Fruit fly (Drosophila melanogaster) whole organism, embryonic: Measurements from ENCODE around the gene Tsf2.

Source experiments
- Blimp-1 ChIP-seq: fragments of 200-800 bp; sonication (Bioruptor generic); optimal IDR thresholded peaks from 3 replicates; lab custom pipeline; 2018; ENCODE audit warnings: missing biosample characterization, missing genetic modification characterization, mild to moderate bottlenecking, moderate library complexity, missing genetic modification reagents
- CG10209 ChIP-seq: fragments of 200-800 bp; sonication (Bioruptor generic); optimal IDR thresholded peaks from 3 replicates; lab custom pipeline; 2017; ENCODE audit warnings: missing biosample characterization, mild to moderate bottlenecking, missing genetic modification characterization, missing genetic modification reagents
- CG11504 ChIP-seq: fragments of 200-800 bp; sonication (Bioruptor generic); optimal IDR thresholded peaks from 3 replicates; lab custom pipeline; 2019; ENCODE audit warnings: missing biosample characterization, mild to moderate bottlenecking, missing genetic modification characterization, moderate library complexity
- CG12104 ChIP-seq: fragments of 200-800 bp; sonication (Bioruptor generic); optimal IDR thresholded peaks from 3 replicates; lab custom pipeline; 2016; ENCODE audit warnings: missing biosample characterization, missing genetic modification characterization
- CG1233 ChIP-seq: fragments of 200-800 bp; sonication (Bioruptor generic); optimal IDR thresholded peaks from 4 replicates; lab custom pipeline; 2018; ENCODE audit warnings: missing biosample characterization, mild to moderate bottlenecking, missing genetic modification characterization
- CG12659 ChIP-seq: fragments of 200-800 bp; sonication (Bioruptor generic); optimal IDR thresholded peaks from 3 replicates; lab custom pipeline; 2017; ENCODE audit warnings: mild to moderate bottlenecking, missing biosample characterization, missing genetic modification reagents, missing genetic modification characterization
- CG13123 ChIP-seq: fragments of 200-800 bp; sonication (Bioruptor generic); optimal IDR thresholded peaks from 2 replicates; lab custom pipeline; 2016; ENCODE audit warnings: missing biosample characterization, missing genetic modification characterization
- CG1603 ChIP-seq: fragments of 200-800 bp; sonication (Bioruptor generic); optimal IDR thresholded peaks from 2 replicates; lab custom pipeline; 2019; ENCODE audit warnings: missing biosample characterization, mild to moderate bottlenecking, missing genetic modification characterization, moderate library complexity
- CG17359 ChIP-seq: fragments of 200-800 bp; sonication (Bioruptor generic); optimal IDR thresholded peaks from 3 replicates; lab custom pipeline; 2018; ENCODE audit warnings: missing biosample characterization, mild to moderate bottlenecking, missing genetic modification characterization, moderate library complexity
- CG18011 ChIP-seq: fragments of 200-800 bp; sonication (Bioruptor generic); optimal IDR thresholded peaks from 2 replicates; lab custom pipeline; 2017; ENCODE audit warnings: missing biosample characterization, missing genetic modification characterization, mild to moderate bottlenecking, moderate library complexity, missing genotype
- CG18599 ChIP-seq: fragments of 200-800 bp; sonication (Bioruptor generic); optimal IDR thresholded peaks from 3 replicates; lab custom pipeline; 2017; ENCODE audit warnings: missing biosample characterization, missing genetic modification characterization, mild to moderate bottlenecking, moderate library complexity, missing genetic modification reagents
- CG18619 ChIP-seq: fragments of 200-800 bp; sonication (Bioruptor generic); optimal IDR thresholded peaks from 3 replicates; lab custom pipeline; 2017; ENCODE audit warnings: missing biosample characterization, mild to moderate bottlenecking, missing genetic modification characterization
- CG2120 ChIP-seq: fragments of 200-800 bp; sonication (Bioruptor generic); optimal IDR thresholded peaks from 3 replicates; lab custom pipeline; 2016; ENCODE audit warnings: missing biosample characterization, missing genetic modification characterization
- CG3163 ChIP-seq: fragments of 200-800 bp; sonication (Bioruptor generic); optimal IDR thresholded peaks from 3 replicates; lab custom pipeline; 2016; ENCODE audit warnings: missing biosample characterization, missing genetic modification characterization
- CG32532 ChIP-seq: fragments of 200-800 bp; sonication (Bioruptor generic); IDR thresholded peaks from 2 replicates; pipeline ENCODE4 v1.3.6; 2022; ENCODE audit warnings: missing biosample characterization, missing genetic modification characterization
- CG6689 ChIP-seq: fragments of 200-800 bp; sonication (Bioruptor generic); IDR thresholded peaks from 2 replicates; pipeline ENCODE4 v1.3.6; 2022; ENCODE audit warnings: missing biosample characterization, missing genetic modification characterization
- CG7928 ChIP-seq: fragments of 200-800 bp; sonication (Bioruptor generic); optimal IDR thresholded peaks from 2 replicates; lab custom pipeline; 2017; ENCODE audit warnings: missing biosample characterization, mild to moderate bottlenecking, missing genetic modification characterization
- CG9215 ChIP-seq: fragments of 200-800 bp; sonication (Bioruptor generic); IDR thresholded peaks from 2 replicates; pipeline ENCODE4 v1.3.6; 2022; ENCODE audit warnings: missing biosample characterization, missing genetic modification characterization
- CG9727 ChIP-seq: fragments of 200-800 bp; sonication (Bioruptor generic); optimal IDR thresholded peaks from 3 replicates; lab custom pipeline; 2017; ENCODE audit warnings: missing biosample characterization, mild to moderate bottlenecking, missing genetic modification characterization
- CrebB ChIP-seq: fragments of 200-800 bp; sonication (Bioruptor generic); optimal IDR thresholded peaks from 3 replicates; lab custom pipeline; 2018; ENCODE audit warnings: missing biosample characterization, mild to moderate bottlenecking, missing genetic modification characterization
- Dip3 ChIP-seq: fragments of 200-800 bp; sonication (Bioruptor generic); optimal IDR thresholded peaks from 3 replicates; lab custom pipeline; 2016; ENCODE audit warnings: missing biosample characterization, missing genetic modification characterization
- ERR ChIP-seq: fragments of 200-800 bp; sonication (Bioruptor generic); optimal IDR thresholded peaks from 2 replicates; lab custom pipeline; 2016; ENCODE audit warnings: missing biosample characterization, missing genetic modification characterization
- Hey ChIP-seq: fragments of 200-800 bp; sonication (Bioruptor generic); optimal IDR thresholded peaks from 3 replicates; lab custom pipeline; 2018; ENCODE audit warnings: missing biosample characterization, mild to moderate bottlenecking, missing genetic modification characterization
- HmgD ChIP-seq: fragments of 200-800 bp; sonication (Bioruptor generic); optimal IDR thresholded peaks from 3 replicates; lab custom pipeline; 2016; ENCODE audit warnings: missing biosample characterization, missing genetic modification characterization
- HmgZ ChIP-seq: fragments of 200-800 bp; sonication (Bioruptor generic); optimal IDR thresholded peaks from 2 replicates; lab custom pipeline; 2018; ENCODE audit warnings: missing biosample characterization, mild to moderate bottlenecking, missing genetic modification characterization
- Hr51 ChIP-seq, 2 experiments: fragments of 200-800 bp; sonication (Bioruptor generic); optimal IDR thresholded peaks; 2 replicates in 1 of 2; 3 replicates in 1 of 2; lab custom pipeline; 2016 to 2018; ENCODE audit warnings: missing biosample characterization in 2 of 2, missing genetic modification characterization in 2 of 2, mild to moderate bottlenecking in 1 of 2, moderate library complexity in 1 of 2
- Hsf ChIP-seq: fragments of 200-800 bp; sonication (Bioruptor generic); optimal IDR thresholded peaks from 3 replicates; lab custom pipeline; 2016; ENCODE audit warnings: missing biosample characterization, missing genetic modification characterization
- Kr ChIP-seq: fragments of 200-800 bp; sonication (Bioruptor generic); optimal IDR thresholded peaks from 2 replicates; lab custom pipeline; 2017; ENCODE audit warnings: missing biosample characterization, mild to moderate bottlenecking, missing genetic modification characterization
- Max ChIP-seq: fragments of 200-800 bp; sonication (Bioruptor generic); optimal IDR thresholded peaks from 2 replicates; lab custom pipeline; 2016; ENCODE audit warnings: missing biosample characterization, mild to moderate bottlenecking, missing genetic modification characterization
- NC2α ChIP-seq: fragments of 200-800 bp; sonication (Bioruptor generic); optimal IDR thresholded peaks from 2 replicates; lab custom pipeline; 2016; ENCODE audit warnings: missing biosample characterization, missing genetic modification characterization
- Nf-YB ChIP-seq: fragments of 200-800 bp; sonication (Bioruptor generic); optimal IDR thresholded peaks from 3 replicates; lab custom pipeline; 2019; ENCODE audit warnings: missing biosample characterization, mild to moderate bottlenecking, missing genetic modification characterization, moderate library complexity
- NfI ChIP-seq: fragments of 200-800 bp; sonication (Bioruptor generic); optimal IDR thresholded peaks from 3 replicates; lab custom pipeline; 2018; ENCODE audit warnings: missing biosample characterization, mild to moderate bottlenecking, missing genetic modification characterization, moderate library complexity
- Oaz ChIP-seq: fragments of 200-800 bp; sonication (Bioruptor generic); IDR thresholded peaks from 2 replicates; pipeline ENCODE4 v1.3.6; 2022; ENCODE audit warnings: missing biosample characterization, missing genetic modification characterization
- Ptx1 ChIP-seq: fragments of 200-800 bp; sonication (Bioruptor generic); IDR thresholded peaks from 2 replicates; pipeline ENCODE4 v1.3.6; 2022; ENCODE audit warnings: missing biosample characterization, missing genetic modification characterization
- Sox100B ChIP-seq: fragments of 200-800 bp; sonication (Bioruptor generic); optimal IDR thresholded peaks from 3 replicates; lab custom pipeline; 2018; ENCODE audit warnings: missing biosample characterization, mild to moderate bottlenecking, missing genetic modification characterization
- Sox102F ChIP-seq: fragments of 200-800 bp; sonication (Bioruptor generic); optimal IDR thresholded peaks from 2 replicates; lab custom pipeline; 2018; ENCODE audit warnings: missing biosample characterization, mild to moderate bottlenecking, missing genetic modification characterization, moderate library complexity
- bsh ChIP-seq, 2 experiments: fragments of 200-800 bp; sonication (Bioruptor generic); optimal IDR thresholded peaks; 2 replicates each; lab custom pipeline; 2017 to 2018; ENCODE audit warnings: mild to moderate bottlenecking in 2 of 2, missing biosample characterization in 2 of 2, missing genetic modification characterization in 2 of 2, moderate library complexity in 1 of 2
- dm ChIP-seq: fragments of 200-800 bp; sonication (Bioruptor generic); optimal IDR thresholded peaks from 3 replicates; lab custom pipeline; 2016; ENCODE audit warnings: missing biosample characterization, missing genetic modification characterization
- grau ChIP-seq: fragments of 200-800 bp; optimal IDR thresholded peaks from 3 replicates; lab custom pipeline; 2019; ENCODE audit warnings: missing biosample characterization, mild to moderate bottlenecking, missing genetic modification characterization, moderate library complexity
- hth ChIP-seq: fragments of >200 bp; optimal IDR thresholded peaks from 2 replicates; lab custom pipeline; 2017; ENCODE audit warnings: inconsistent platforms
- lov ChIP-seq, 2 experiments: fragments of 200-800 bp in 1 of 2; fragments of >200 bp in 1 of 2; sonication (Bioruptor generic) in 1 of 2; IDR thresholded peaks in 1 of 2; optimal IDR thresholded peaks in 1 of 2; 2 replicates in 1 of 2; 3 replicates in 1 of 2; pipeline versions ENCODE4 v1.3.6 to Lab custom; 2017 to 2022; ENCODE audit warnings: missing biosample characterization in 1 of 2, missing genetic modification characterization in 1 of 2
- nau ChIP-seq: fragments of 200-800 bp; sonication (Bioruptor generic); optimal IDR thresholded peaks from 3 replicates; lab custom pipeline; 2017; ENCODE audit warnings: missing biosample characterization, mild to moderate bottlenecking, missing genetic modification characterization, missing genetic modification reagents
- prd ChIP-seq, 3 experiments: fragments of >200 bp in 2 of 3; fragments of 200-800 bp in 1 of 3; sonication (Bioruptor generic) in 1 of 3; optimal IDR thresholded peaks in 2 of 3; IDR thresholded peaks in 1 of 3; 2 replicates in 2 of 3; 3 replicates in 1 of 3; pipeline versions ENCODE4 v1.3.6 to Lab custom; 2017 to 2022; ENCODE audit warnings: missing biosample characterization in 1 of 3, missing genetic modification characterization in 1 of 3
- psq ChIP-seq: fragments of 200-800 bp; sonication (Bioruptor generic); optimal IDR thresholded peaks from 2 replicates; lab custom pipeline; 2017; ENCODE audit warnings: missing biosample characterization, missing genetic modification characterization
- sens ChIP-seq: fragments of 200-800 bp; sonication (Bioruptor generic); peaks from one replicate; lab custom pipeline; 2016; ENCODE audit warnings: missing biosample characterization, missing genetic modification characterization
- tap ChIP-seq: fragments of 200-800 bp; optimal IDR thresholded peaks from 3 replicates; lab custom pipeline; 2019; ENCODE audit warnings: missing biosample characterization, mild to moderate bottlenecking, missing genetic modification characterization, moderate library complexity
- tgo ChIP-seq: fragments of 200-800 bp; sonication (Bioruptor generic); IDR thresholded peaks from 3 replicates; pipeline ENCODE4 v1.3.6; 2022; ENCODE audit warnings: missing biosample characterization, missing genetic modification characterization
- z ChIP-seq: fragments of 200-800 bp; sonication (Bioruptor generic); IDR thresholded peaks from 3 replicates; pipeline ENCODE4 v1.3.6; 2022; ENCODE audit warnings: missing biosample characterization, missing genetic modification characterization
- zf30C ChIP-seq: fragments of 200-800 bp; sonication (Bioruptor generic); optimal IDR thresholded peaks from 3 replicates; lab custom pipeline; 2018; ENCODE audit warnings: missing biosample characterization, mild to moderate bottlenecking, missing genetic modification characterization

Tsf2 gene

DNA sequence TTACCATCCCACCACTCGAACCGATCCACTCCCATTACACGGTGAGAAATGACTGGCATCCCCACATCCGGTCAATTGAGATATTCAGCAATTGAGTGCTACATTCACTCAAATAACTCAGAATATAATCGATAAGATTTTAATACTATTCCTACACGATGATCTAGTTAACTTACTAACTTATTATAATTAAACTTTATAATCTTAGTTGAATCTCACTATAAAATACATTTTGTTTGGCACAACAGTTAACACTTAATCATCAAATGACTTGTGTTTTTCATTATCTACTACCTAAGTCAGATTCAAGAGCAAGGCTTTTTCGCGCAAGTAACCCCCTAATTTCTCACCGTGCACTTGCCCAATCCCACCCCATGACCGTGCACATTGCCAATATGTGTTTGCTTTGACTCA, 38.2 kb downstream of the Tsf2 start (continued):
- TF ChIP-seq CrebB (tag; lab: Kevin White, UChicago) (no peak), psq (no peak), Dip3 (GFP tag; lab: Kevin White, UChicago) (no peak), CG18011 (no peak), NC2α (no peak), z (peak; percentile 90), NfI (GFP tag; lab: Kevin White, UChicago) (peak; percentile 31), ERR (GFP tag; lab: Kevin White, UChicago) (no peak), Hr51 (GFP tag; optimal IDR thresholded peaks at IDR 0.05; lab: Kevin White, UChicago) (peak in 1 of 2 experiments; percentile 58), CG9727 (GFP tag; lab: Kevin White, UChicago) (peak; percentile 47), CG6689 (GFP tag; lab: Robert Waterston, UW) (0 out of 2 replicates have a peak, but pooled peaks have one; percentile 19), Sox100B (GFP tag; lab: Kevin White, UChicago) (peak; percentile 51), CG32532 (GFP tag; lab: Robert Waterston, UW) (peak; percentile 4; the same call in 1 of the 2 replicates), HmgD (GFP tag; lab: Kevin White, UChicago) (no peak), CG13123 (GFP tag; lab: Kevin White, UChicago) (no peak), CG12659 (GFP tag; lab: Kevin White, UChicago) (peak; percentile 39), Kr (GFP tag; lab: Kevin White, UChicago) (no peak), Max (GFP tag; lab: Kevin White, UChicago) (no peak), Ptx1 (GFP tag; lab: Robert Waterston, UW) (0 out of 2 replicates have a peak, but pooled peaks have one; percentile 27), lov (optimal IDR thresholded peaks at IDR 0.05; lab: Kevin White, UChicago) (no peak), lov (GFP tag; IDR thresholded peaks at IDR 0.05; lab: Robert Waterston, UW) (no peak), grau (tag; lab: Kevin White, UChicago) (peak; percentile 64), HmgZ (tag; lab: Kevin White, UChicago) (peak; percentile 29), zf30C (peak; percentile 47), tgo (GFP tag; lab: Robert Waterston, UW) (peak; percentile 21; the same call in 1 of the 3 replicates), Sox102F (GFP tag; lab: Kevin White, UChicago) (peak; percentile 47), Blimp-1 (GFP tag; lab: Kevin White, UChicago) (peak; percentile 44), tap (tag; lab: Kevin White, UChicago) (peak; percentile 46), CG12104 (peak; percentile 7), Nf-YB (GFP tag; lab: Kevin White, UChicago) (peak; percentile 4), CG10209 (GFP tag; lab: Kevin White, UChicago) (peak; percentile 35), Oaz (GFP tag; lab: Robert Waterston, UW) (no peak), Hsf (peak; percentile 33), CG7928 (GFP tag; lab: Kevin White, UChicago) (no peak), prd (optimal IDR thresholded peaks at IDR 0.05; lab: Kevin White, UChicago) (no peak), prd (GFP tag; IDR thresholded peaks at IDR 0.05; lab: Robert Waterston, UW) (peak; percentile 37; the same call in 1 of the 3 replicates), dm (no peak), CG2120 (peak; percentile 32), CG18599 (GFP tag; lab: Kevin White, UChicago) (peak; percentile 45), CG18619 (GFP tag; lab: Kevin White, UChicago) (peak; percentile 16), nau (GFP tag; lab: Kevin White, UChicago) (peak; percentile 31), CG9215 (GFP tag; lab: Robert Waterston, UW) (0 out of 2 replicates have a peak, but pooled peaks have one; percentile 15), bsh (GFP tag; optimal IDR thresholded peaks at IDR 0.05; lab: Kevin White, UChicago) (peak; percentile 27 to 83), Hey (tag; lab: Kevin White, UChicago) (no peak), hth (lab: Kevin White, UChicago) (no peak), sens (peak; percentile 65), CG3163 (no peak), CG11504 (peak; percentile 68), CG17359 (tag; lab: Kevin White, UChicago) (peak; percentile 42), CG1233 (GFP tag; lab: Kevin White, UChicago) (peak; percentile 45), CG1603 (tag; lab: Kevin White, UChicago) (peak; percentile 18)
